Worm (Caenorhabditis elegans) whole organism, midembryonic: ENCODE results near the gene B0334.5.

ENCODE experiments used
- T22C8.4 ChIP-seq: fragments of 200-800 bp; sonication (Bioruptor generic); IDR thresholded peaks from 2 replicates; pipeline ENCODE4 v1.3.6; 2022; ENCODE audit warnings: missing genetic modification characterization, missing compliant biosample characterization
- cog-1 ChIP-seq: sonication (generic microtip); optimal IDR thresholded peaks from 2 replicates; lab custom pipeline; 2016; ENCODE audit warnings: missing genetic modification characterization, missing compliant biosample characterization
- flt-1 ChIP-seq: fragments of 200-800 bp; sonication (Bioruptor generic); IDR thresholded peaks from 2 replicates; pipeline ENCODE4 v1.3.6; 2022; ENCODE audit warnings: missing genetic modification characterization, missing compliant biosample characterization
- klf-2 ChIP-seq: fragments of 200-800 bp; sonication (Bioruptor generic); conservative IDR thresholded peaks from 2 replicates; pipeline ENCODE4 v1.3.6; 2022; ENCODE audit warnings: missing genetic modification reagents, missing genetic modification characterization, missing compliant biosample characterization
- med-1 ChIP-seq: sonication (generic microtip); optimal IDR thresholded peaks from 2 replicates; lab custom pipeline; 2017; ENCODE audit warnings: missing genetic modification characterization, mild to moderate bottlenecking, missing compliant biosample characterization, antibody characterized with exemption, missing genetic modification reagents; ENCODE audit not compliant: insufficient read depth
- ref-1 ChIP-seq: fragments of 200-800 bp; sonication (Bioruptor generic); conservative IDR thresholded peaks from 2 replicates; pipeline ENCODE4 v1.3.6; 2022; ENCODE audit warnings: missing genetic modification reagents, missing genetic modification characterization, missing compliant biosample characterization
- tab-1 ChIP-seq: fragments of 200-800 bp; sonication (Bioruptor generic); IDR thresholded peaks from 2 replicates; pipeline ENCODE4 v1.3.6; 2022; ENCODE audit warnings: missing genetic modification characterization, missing compliant biosample characterization
- ztf-23 ChIP-seq: fragments of 200-800 bp; sonication (Bioruptor generic); IDR thresholded peaks from 2 replicates; pipeline ENCODE4 v1.3.6; 2022; ENCODE audit warnings: missing genetic modification reagents, missing genetic modification characterization, missing compliant biosample characterization
- ztf-29 ChIP-seq: fragments of 200-800 bp; sonication (Bioruptor generic); IDR thresholded peaks from 2 replicates; pipeline ENCODE4 v1.3.6; 2022; ENCODE audit warnings: missing genetic modification reagents, missing genetic modification characterization, missing compliant biosample characterization

The B0334.5 gene

ce11 chrII:11535429-11535828 lies 38.0 kb downstream of the B0334.5 start:
- peak; percentile 71 for TF ChIP-seq flt-1 (GFP tag; lab: Robert Waterston, UW)
- TF ChIP-seq ztf-23 (GFP tag; lab: Robert Waterston, UW), result no peak

ce11 chrII:11535924-11536323 lies 38.5 kb downstream of the B0334.5 start:
- TF ChIP-seq ztf-23 (GFP tag; lab: Robert Waterston, UW) (no peak), med-1 (GFP tag; lab: Kevin White, UChicago) (no peak), ztf-29 (GFP tag; lab: Robert Waterston, UW) (no peak)

ce11 chrII:11536505-11536904 lies 39.0 kb downstream of the B0334.5 start:
- TF ChIP-seq ztf-23 (GFP tag; lab: Robert Waterston, UW), result no peak
- no peak for TF ChIP-seq flt-1 (GFP tag; lab: Robert Waterston, UW)
- no peak for TF ChIP-seq cog-1 (tag; lab: Kevin White, UChicago)
- no peak for TF ChIP-seq tab-1
- no peak for TF ChIP-seq klf-2 (GFP tag; lab: Robert Waterston, UW)

ce11 chrII:11537115-11537514 lies 39.6 kb downstream of the B0334.5 start:
- TF ChIP-seq ztf-29 (GFP tag; lab: Robert Waterston, UW) (no peak), cog-1 (tag; lab: Kevin White, UChicago) (no peak), flt-1 (GFP tag; lab: Robert Waterston, UW) (no peak), med-1 (GFP tag; lab: Kevin White, UChicago) (no peak), ref-1 (no peak), T22C8.4 (GFP tag; lab: Robert Waterston, UW) (no peak), ztf-23 (GFP tag; lab: Robert Waterston, UW) (0 out of 2 replicates have a peak, but pooled peaks have one; percentile 18), tab-1 (no peak), klf-2 (GFP tag; lab: Robert Waterston, UW) (no peak)

- TF ChIP-seq flt-1 (GFP tag; lab: Robert Waterston, UW), result peak; percentile 76
- TF ChIP-seq ztf-23 (GFP tag; lab: Robert Waterston, UW), result no peak
- TF ChIP-seq T22C8.4 (GFP tag; lab: Robert Waterston, UW), result peak; percentile 45; the same call in 1 of the 2 replicates
- TF ChIP-seq ztf-29 (GFP tag; lab: Robert Waterston, UW), result no peak
- no peak; the same call in 1 of the 2 replicates for TF ChIP-seq tab-1
- no peak for TF ChIP-seq klf-2 (GFP tag; lab: Robert Waterston, UW)
- no peak for TF ChIP-seq med-1 (GFP tag; lab: Kevin White, UChicago)
Observed at ce11 chrII:11537606-11538016, 40.1 kb downstream of the B0334.5 start.

- no peak for TF ChIP-seq T22C8.4 (GFP tag; lab: Robert Waterston, UW)
- no peak for TF ChIP-seq med-1 (GFP tag; lab: Kevin White, UChicago)
- no peak for TF ChIP-seq cog-1 (tag; lab: Kevin White, UChicago)
- TF ChIP-seq tab-1, result no peak
- no peak for TF ChIP-seq ztf-23 (GFP tag; lab: Robert Waterston, UW)
- no peak for TF ChIP-seq flt-1 (GFP tag; lab: Robert Waterston, UW)
- TF ChIP-seq ref-1, result no peak
Observed at ce11 chrII:11538741-11539140, 41.3 kb downstream of the B0334.5 start, which contains the start of gene Y62F5A.9. Gene Y62F5A.9, minus strand, starts transcription at chrII:11538841.

ce11 chrII:11542385-11542784 lies 44.9 kb downstream of the B0334.5 start, which contains the start of gene gtf-2E2:
Gene gtf-2E2, minus strand, starts transcription at chrII:11542495.
- TF ChIP-seq med-1 (GFP tag; lab: Kevin White, UChicago), result no peak
- no peak for TF ChIP-seq flt-1 (GFP tag; lab: Robert Waterston, UW)
- no peak for TF ChIP-seq ref-1
- peak; percentile 62 for TF ChIP-seq T22C8.4 (GFP tag; lab: Robert Waterston, UW)

ce11 chrII:11542958-11543357 lies 45.5 kb downstream of the B0334.5 start:
- TF ChIP-seq tab-1 (no peak), ztf-23 (GFP tag; lab: Robert Waterston, UW) (no peak), med-1 (GFP tag; lab: Kevin White, UChicago) (no peak), flt-1 (GFP tag; lab: Robert Waterston, UW) (no peak), cog-1 (tag; lab: Kevin White, UChicago) (no peak)

ce11 chrII:11544714-11545113 lies 47.2 kb downstream of the B0334.5 start, which contains the start of gene F54D5.9:
Gene F54D5.9, minus strand, starts transcription at chrII:11544828.
- TF ChIP-seq tab-1, result no peak
- no peak for TF ChIP-seq ref-1
- TF ChIP-seq T22C8.4 (GFP tag; lab: Robert Waterston, UW), result no peak
- TF ChIP-seq med-1 (GFP tag; lab: Kevin White, UChicago), result no peak
- no peak for TF ChIP-seq ztf-29 (GFP tag; lab: Robert Waterston, UW)
- no peak for TF ChIP-seq cog-1 (tag; lab: Kevin White, UChicago)

ce11 chrII:11545299-11545951 lies 48.0 kb downstream of the B0334.5 start, which contains the start of gene dnj-13:
Gene dnj-13, plus strand, starts transcription at chrII:11545701.
- TF ChIP-seq med-1 (GFP tag; lab: Kevin White, UChicago) (no peak), flt-1 (GFP tag; lab: Robert Waterston, UW) (peak; percentile 87), tab-1 (peak; percentile 49; the same call in 1 of the 2 replicates), ref-1 (no peak), ztf-23 (GFP tag; lab: Robert Waterston, UW) (peak; percentile 76), ztf-29 (GFP tag; lab: Robert Waterston, UW) (no peak), T22C8.4 (GFP tag; lab: Robert Waterston, UW) (peak; percentile 49; the same call in 1 of the 2 replicates), cog-1 (tag; lab: Kevin White, UChicago) (peak; percentile 88)
